Worm (Caenorhabditis elegans): ENCODE data around the gene emb-9.
A peak's percentile ranks its signal among the peaks of the same experiment; 100 is the strongest.

Gene emb-9

ce11 chrIII:9306596-9306995 lies 37.7 kb downstream of the emb-9 start, which contains the start of gene srx-45:
Gene srx-45 (minus strand): TSS chrIII:9306696.
- TF ChIP-seq M03D4.4 (tag; optimal IDR thresholded peaks at IDR 0.05) (no peak), elt-3 (tag; optimal IDR thresholded peaks at IDR 0.05) (no peak), unc-39 (tag; optimal IDR thresholded peaks at IDR 0.05) (no peak), nhr-28 (tag; optimal IDR thresholded peaks at IDR 0.05) (no peak), lin-13 (tag; optimal IDR thresholded peaks at IDR 0.05) (no peak)

ce11 chrIII:9300670-9301069 lies 43.6 kb downstream of the emb-9 start:
- TF ChIP-seq ceh-83 (GFP tag; optimal IDR thresholded peaks at IDR 0.05), result no peak
- peak; percentile 69 for TF ChIP-seq blmp-1 (tag; optimal IDR thresholded peaks at IDR 0.05)

- TF ChIP-seq blmp-1 (tag; optimal IDR thresholded peaks at IDR 0.05) (no peak), nhr-12 (tag; optimal IDR thresholded peaks at IDR 0.05) (no peak), pha-4 (tag; optimal IDR thresholded peaks at IDR 0.05) (no peak), sem-2 (GFP tag; optimal IDR thresholded peaks at IDR 0.05) (no peak), tbx-8 (GFP tag; optimal IDR thresholded peaks at IDR 0.05) (no peak), zip-8 (tag; optimal IDR thresholded peaks at IDR 0.05) (no peak), mab-5 (tag; optimal IDR thresholded peaks at IDR 0.05) (no peak), cnd-1 (tag; optimal IDR thresholded peaks at IDR 0.05) (no peak), snpc-4 (tag; optimal IDR thresholded peaks at IDR 0.05) (no peak), elt-1 (tag; optimal IDR thresholded peaks at IDR 0.05; ENCODE audit: borderline replicate concordance, insufficient read depth) (no peak), sptf-1 (tag; optimal IDR thresholded peaks at IDR 0.05) (no peak), nhr-76 (tag; optimal IDR thresholded peaks at IDR 0.05) (no peak), nhr-2 (tag; optimal IDR thresholded peaks at IDR 0.05) (no peak), elt-3 (tag; optimal IDR thresholded peaks at IDR 0.05) (no peak), drap-1 (GFP tag; optimal IDR thresholded peaks at IDR 0.05) (no peak), ceh-43 (GFP tag; optimal IDR thresholded peaks at IDR 0.05) (no peak)
Observed at ce11 chrIII:9299919-9300318, 44.3 kb downstream of the emb-9 start, which contains the start of gene K01B6.3. Gene K01B6.3 (plus strand): TSS chrIII:9300219.

- TF ChIP-seq ham-2 (GFP tag; optimal IDR thresholded peaks at IDR 0.05) (no peak), nhr-76 (tag; optimal IDR thresholded peaks at IDR 0.05) (no peak), mls-2 (tag; optimal IDR thresholded peaks at IDR 0.05) (no peak), tbx-8 (GFP tag; optimal IDR thresholded peaks at IDR 0.05) (no peak)
Observed at ce11 chrIII:9299116-9299515, 45.1 kb downstream of the emb-9 start.

ce11 chrIII:9297345-9297744 lies 46.9 kb downstream of the emb-9 start, which contains the start of gene K01B6.4:
Gene K01B6.4 (minus strand): TSS chrIII:9297445.
- TF ChIP-seq snpc-4 (tag; optimal IDR thresholded peaks at IDR 0.05) (no peak), elt-1 (tag; optimal IDR thresholded peaks at IDR 0.05; ENCODE audit: borderline replicate concordance, insufficient read depth) (no peak), tbx-8 (GFP tag; optimal IDR thresholded peaks at IDR 0.05) (no peak), ztf-11 (tag; optimal IDR thresholded peaks at IDR 0.05) (no peak), blmp-1 (tag; optimal IDR thresholded peaks at IDR 0.05) (no peak), flh-1 (GFP tag; optimal IDR thresholded peaks at IDR 0.05) (no peak), ces-1 (GFP tag; optimal IDR thresholded peaks at IDR 0.05) (no peak), zip-8 (tag; optimal IDR thresholded peaks at IDR 0.05) (no peak), pha-4 (tag; optimal IDR thresholded peaks at IDR 0.05) (no peak), cnd-1 (tag; optimal IDR thresholded peaks at IDR 0.05) (no peak)

- TF ChIP-seq unc-120 (tag; optimal IDR thresholded peaks at IDR 0.05; ENCODE audit: poor library complexity, severe bottlenecking) (no peak), sem-2 (GFP tag; optimal IDR thresholded peaks at IDR 0.05) (no peak), elt-1 (tag; optimal IDR thresholded peaks at IDR 0.05; ENCODE audit: borderline replicate concordance, insufficient read depth) (no peak), mls-2 (tag; optimal IDR thresholded peaks at IDR 0.05) (no peak), ces-1 (GFP tag; optimal IDR thresholded peaks at IDR 0.05) (no peak), hlh-1 (tag; optimal IDR thresholded peaks at IDR 0.05) (no peak), nhr-12 (tag; optimal IDR thresholded peaks at IDR 0.05) (no peak), cnd-1 (tag; optimal IDR thresholded peaks at IDR 0.05) (no peak), zip-8 (tag; optimal IDR thresholded peaks at IDR 0.05) (no peak), ceh-83 (GFP tag; optimal IDR thresholded peaks at IDR 0.05) (no peak), nhr-2 (tag; optimal IDR thresholded peaks at IDR 0.05) (no peak), snpc-4 (tag; optimal IDR thresholded peaks at IDR 0.05) (no peak), M03D4.4 (tag; optimal IDR thresholded peaks at IDR 0.05) (no peak), bed-3 (GFP tag; optimal IDR thresholded peaks at IDR 0.05) (no peak), unc-39 (tag; optimal IDR thresholded peaks at IDR 0.05) (no peak), lin-32 (GFP tag; optimal IDR thresholded peaks at IDR 0.05) (no peak)
Observed at ce11 chrIII:9289815-9290214, 54.4 kb downstream of the emb-9 start.
